Worm (Caenorhabditis elegans): ENCODE data around the gene abcf-3.

abcf-3 gene

DNA sequence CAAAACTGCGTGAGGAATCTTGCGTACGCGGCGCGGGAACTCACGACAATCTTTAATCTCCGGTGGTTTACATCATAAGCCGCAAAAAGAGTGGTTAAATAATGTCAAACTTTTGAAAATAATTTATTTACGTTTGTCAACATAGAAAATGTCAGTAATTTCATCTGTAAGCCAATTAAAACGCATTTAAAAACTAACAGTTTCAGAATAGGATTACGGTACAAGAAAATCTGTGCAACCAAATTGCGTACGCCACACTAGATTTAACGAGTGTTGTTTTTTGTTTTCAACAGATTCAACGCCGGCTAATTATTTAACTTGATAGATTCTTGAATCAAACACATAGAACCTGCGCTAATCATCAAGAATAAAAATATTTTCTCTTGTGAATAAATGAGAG is 32.4 kb upstream of the abcf-3 start:
- TF ChIP-seq dpl-1 (GFP tag; optimal IDR thresholded peaks at IDR 0.05) (no peak), fkh-8 (tag; optimal IDR thresholded peaks at IDR 0.05) (no peak), unc-62 (GFP tag; optimal IDR thresholded peaks at IDR 0.05) (no peak)

DNA sequence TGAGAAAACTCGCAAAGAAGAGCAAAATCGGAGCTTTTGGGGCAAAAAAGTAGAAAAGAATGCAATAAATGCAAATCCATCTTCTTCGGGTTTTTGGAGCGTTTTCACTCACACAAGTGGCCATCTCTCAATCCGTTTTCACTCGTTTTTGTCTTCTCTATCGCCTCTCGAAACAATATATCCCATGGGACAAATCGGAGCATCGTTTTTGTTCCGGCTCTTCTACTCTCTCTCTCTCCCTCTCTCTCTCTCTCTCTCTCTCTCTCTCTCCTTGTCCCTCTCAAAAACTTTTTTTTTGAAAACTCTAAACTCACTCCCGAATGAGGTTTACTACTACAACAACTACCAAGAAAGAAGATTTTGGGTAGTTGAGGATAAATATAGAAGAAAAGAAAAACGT is 31.7 kb upstream of the abcf-3 start:
- peak; percentile 79 for TF ChIP-seq lin-14 (GFP tag; optimal IDR thresholded peaks at IDR 0.05)
- no peak for TF ChIP-seq nhr-76 (tag; optimal IDR thresholded peaks at IDR 0.05)
- TF ChIP-seq ets-5 (GFP tag; IDR thresholded peaks at IDR 0.05), result no peak
- TF ChIP-seq nhr-71 (tag; optimal IDR thresholded peaks at IDR 0.05), result peak; percentile 36
- TF ChIP-seq mab-9 (GFP tag; IDR thresholded peaks at IDR 0.05), result peak; percentile 59; the same call in 1 of the 2 replicates
- no peak for TF ChIP-seq C34B4.2 (tag; optimal IDR thresholded peaks at IDR 0.05)
- peak; percentile 50 for TF ChIP-seq fkh-10 (GFP tag; optimal IDR thresholded peaks at IDR 0.05)
- TF ChIP-seq rnt-1 (tag; optimal IDR thresholded peaks at IDR 0.05), result peak; percentile 6
- no peak for TF ChIP-seq C16A3.4 (tag; optimal IDR thresholded peaks at IDR 0.05)
- no peak for TF ChIP-seq F16B12.6 (tag; optimal IDR thresholded peaks at IDR 0.05)
- peak; percentile 10 for TF ChIP-seq snu-23 (GFP tag; optimal IDR thresholded peaks at IDR 0.05)
- TF ChIP-seq efl-1 (optimal IDR thresholded peaks at IDR 0.05), result peak in 1 of 2 experiments; percentile 6
- no peak for TF ChIP-seq efl-1 (GFP tag; optimal IDR thresholded peaks at IDR 0.05 in 1 of 2)
- peak in 1 of 2 experiments; percentile 32 for TF ChIP-seq lsy-2 (tag; optimal IDR thresholded peaks at IDR 0.05)

DNA sequence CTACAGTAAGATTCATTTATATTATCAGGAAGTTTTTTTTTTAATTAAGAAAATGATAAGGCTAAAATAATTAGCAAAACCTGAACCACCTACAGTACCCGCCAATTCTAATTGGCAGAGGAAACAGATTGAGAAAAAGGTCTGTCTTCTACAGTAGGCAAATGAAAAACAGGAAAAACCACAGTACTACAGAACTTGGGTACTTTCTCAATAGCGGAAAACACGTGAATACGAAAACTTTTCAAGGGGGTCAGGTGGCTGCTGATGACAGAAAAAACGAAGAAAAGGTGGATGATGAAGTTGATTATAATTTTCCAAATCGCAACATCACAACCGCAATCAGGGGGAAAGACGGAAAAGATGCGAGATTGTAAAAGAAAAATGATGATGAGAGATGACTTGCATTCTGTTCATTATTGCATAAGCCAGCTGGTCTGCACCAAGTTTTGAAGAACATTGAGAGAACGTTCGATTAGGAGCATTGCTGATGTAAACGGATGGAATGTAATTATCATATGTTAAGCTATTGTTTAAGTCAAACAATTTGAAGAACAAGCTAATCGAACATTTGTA is 28.7 kb upstream of the abcf-3 start:
- TF ChIP-seq elt-3 (tag; optimal IDR thresholded peaks at IDR 0.05) (peak in 3 of 6 experiments; percentile 40 to 91 (median 52)), snu-23 (GFP tag; optimal IDR thresholded peaks at IDR 0.05) (peak; percentile 42), unc-130 (tag; optimal IDR thresholded peaks at IDR 0.05) (peak; percentile 41), efl-3 (GFP tag; optimal IDR thresholded peaks at IDR 0.05) (no peak), fkh-4 (tag; optimal IDR thresholded peaks at IDR 0.05; ENCODE audit: borderline replicate concordance) (no peak), mep-1 (tag; optimal IDR thresholded peaks at IDR 0.05) (no peak), swsn-7 (tag; optimal IDR thresholded peaks at IDR 0.05) (no peak), dpl-1 (GFP tag; optimal IDR thresholded peaks at IDR 0.05) (no peak), lin-35 (GFP tag; optimal IDR thresholded peaks at IDR 0.05) (peak in 1 of 2 experiments; percentile 30), unc-62 (GFP tag; optimal IDR thresholded peaks at IDR 0.05) (no peak), nhr-90 (tag; optimal IDR thresholded peaks at IDR 0.05; ENCODE audit: poor library complexity) (peak; percentile 9), hlh-4 (tag; optimal IDR thresholded peaks at IDR 0.05) (no peak), lin-15B (tag; optimal IDR thresholded peaks at IDR 0.05) (no peak), unc-98 (GFP tag; IDR thresholded peaks at IDR 0.05) (no peak), nhr-237 (tag; optimal IDR thresholded peaks at IDR 0.05) (no peak), nhr-19 (GFP tag; conservative IDR thresholded peaks at IDR 0.05) (no peak), mdl-1 (tag; optimal IDR thresholded peaks at IDR 0.05) (peak in 1 of 2 experiments; percentile 71), fkh-8 (tag; optimal IDR thresholded peaks at IDR 0.05) (no peak), ceh-8 (GFP tag; optimal IDR thresholded peaks at IDR 0.05) (no peak), ztf-11 (tag; optimal IDR thresholded peaks at IDR 0.05) (no peak), lin-39 (tag; optimal IDR thresholded peaks at IDR 0.05) (no peak), alr-1 (tag; optimal IDR thresholded peaks at IDR 0.05; ENCODE audit: borderline replicate concordance) (no peak), lin-13 (GFP tag; optimal IDR thresholded peaks at IDR 0.05) (peak; percentile 9), mef-2 (tag; optimal IDR thresholded peaks at IDR 0.05) (no peak), sup-37 (GFP tag; optimal IDR thresholded peaks at IDR 0.05) (no peak), ets-5 (GFP tag; IDR thresholded peaks at IDR 0.05) (no peak), lir-3 (tag; optimal IDR thresholded peaks at IDR 0.05; ENCODE audit: poor library complexity) (no peak), mab-9 (GFP tag; IDR thresholded peaks at IDR 0.05) (no peak), skn-1 (tag; optimal IDR thresholded peaks at IDR 0.05) (no peak), pax-3 (tag; optimal IDR thresholded peaks at IDR 0.05) (no peak), pag-3 (tag; optimal IDR thresholded peaks at IDR 0.05; ENCODE audit: borderline replicate concordance, insufficient read depth) (no peak), blmp-1 (tag; optimal IDR thresholded peaks at IDR 0.05) (peak; percentile 86), unc-30 (tag; optimal IDR thresholded peaks at IDR 0.05) (no peak), unc-86 (tag; optimal IDR thresholded peaks at IDR 0.05) (no peak), lin-14 (GFP tag; optimal IDR thresholded peaks at IDR 0.05) (peak; percentile 21), jun-1 (tag; optimal IDR thresholded peaks at IDR 0.05) (peak; percentile 28), nhr-71 (tag; optimal IDR thresholded peaks at IDR 0.05) (peak; percentile 44), ceh-63 (GFP tag; optimal IDR thresholded peaks at IDR 0.05) (no peak)
